Worm (Caenorhabditis elegans) whole organism, L4/young adult: Measurements from ENCODE around the gene meg-3.
"Not testable (repeated sequence)": the region's sequence is repeated elsewhere in the genome, so short reads cannot be mapped to it uniquely, and the experiment has no call there.

Source experiments
- W03F9.2 ChIP-seq: fragments of 150-350 bp; optimal IDR thresholded peaks from 2 replicates; lab custom pipeline; 2014; ENCODE audit warnings: missing biosample characterization, missing genetic modification characterization
- dao-5 ChIP-seq: sonication (generic microtip); optimal IDR thresholded peaks from 2 replicates; lab custom pipeline; 2016; ENCODE audit warnings: missing genotype, missing genetic modification characterization, moderate library complexity, missing compliant biosample characterization
- him-1 ChIP-seq: sonication (generic microtip); optimal IDR thresholded peaks from 2 replicates; lab custom pipeline; 2016; ENCODE audit warnings: missing genotype, missing genetic modification reagents, missing genetic modification characterization, missing compliant biosample characterization

Gene meg-3

ce11 chrX:1989576-1989975 lies at the start of gene meg-3:
Gene meg-3 (minus strand): TSS chrX:1989607.
- no peak for TF ChIP-seq him-1 (tag; lab: Kevin White, UChicago)
- no peak for TF ChIP-seq W03F9.2 (tag; lab: Kevin White, UChicago)
- TF ChIP-seq dao-5 = no peak

- TF ChIP-seq dao-5 = no peak
- no peak for TF ChIP-seq him-1 (tag; lab: Kevin White, UChicago)
- no peak for TF ChIP-seq W03F9.2 (tag; lab: Kevin White, UChicago)
Measured at ce11 chrX:2035172-2035571, 45.8 kb upstream of the meg-3 start, which contains the start of gene ergi-1. Gene ergi-1 (minus strand): TSS chrX:2035272.

- TF ChIP-seq him-1 (tag; lab: Kevin White, UChicago) (no peak), dao-5 (no peak), W03F9.2 (tag; lab: Kevin White, UChicago) (no peak)
Measured at ce11 chrX:2031414-2031813, 42.0 kb upstream of the meg-3 start, which contains the start of gene Y102A11A.5. Gene Y102A11A.5 (minus strand): TSS chrX:2031588.

ce11 chrX:2030871-2031270 lies 41.5 kb upstream of the meg-3 start:
- TF ChIP-seq him-1 (tag; lab: Kevin White, UChicago) (no peak), dao-5 (no peak), W03F9.2 (tag; lab: Kevin White, UChicago) (no peak)

- TF ChIP-seq dao-5; W03F9.2 (tag; lab: Kevin White, UChicago); him-1 (tag; lab: Kevin White, UChicago): not testable (repeated sequence)
Measured at ce11 chrX:2026342-2026741, 36.9 kb upstream of the meg-3 start, which contains the start of gene Y102A11A.2. Gene Y102A11A.2 (plus strand): TSS chrX:2026642.

- TF ChIP-seq W03F9.2 (tag; lab: Kevin White, UChicago) = no peak
- no peak for TF ChIP-seq dao-5
- no peak for TF ChIP-seq him-1 (tag; lab: Kevin White, UChicago)
Measured at ce11 chrX:2021558-2021957, 32.2 kb upstream of the meg-3 start.

- TF ChIP-seq W03F9.2 (tag; lab: Kevin White, UChicago) (no peak), dao-5 (no peak), him-1 (tag; lab: Kevin White, UChicago) (no peak)
Measured at ce11 chrX:2018848-2019247, 29.4 kb upstream of the meg-3 start, which contains the start of gene Y102A11A.3. Gene Y102A11A.3 (plus strand): TSS chrX:2019148.

ce11 chrX:2018211-2018610 lies 28.8 kb upstream of the meg-3 start:
- TF ChIP-seq him-1 (tag; lab: Kevin White, UChicago) (no peak), W03F9.2 (tag; lab: Kevin White, UChicago) (no peak), dao-5 (no peak)

ce11 chrX:2014521-2014920 lies 25.1 kb upstream of the meg-3 start:
- no peak for TF ChIP-seq him-1 (tag; lab: Kevin White, UChicago)
- TF ChIP-seq W03F9.2 (tag; lab: Kevin White, UChicago) = no peak
- no peak for TF ChIP-seq dao-5

ce11 chrX:2013912-2014311 lies 24.5 kb upstream of the meg-3 start:
- no peak for TF ChIP-seq W03F9.2 (tag; lab: Kevin White, UChicago)
- TF ChIP-seq him-1 (tag; lab: Kevin White, UChicago) = no peak
- no peak for TF ChIP-seq dao-5

- no peak for TF ChIP-seq W03F9.2 (tag; lab: Kevin White, UChicago)
- no peak for TF ChIP-seq dao-5
- TF ChIP-seq him-1 (tag; lab: Kevin White, UChicago) = no peak
Measured at ce11 chrX:2012491-2013201, 23.2 kb upstream of the meg-3 start, which contains the start of gene Y102A11A.9. Gene Y102A11A.9 (plus strand): TSS chrX:2013151.

ce11 chrX:2000517-2000916 lies 11.1 kb upstream of the meg-3 start:
- TF ChIP-seq him-1 (tag; lab: Kevin White, UChicago) = no peak
- no peak for TF ChIP-seq W03F9.2 (tag; lab: Kevin White, UChicago)
- TF ChIP-seq dao-5 = no peak

ce11 chrX:1998825-1999224 lies 9.4 kb upstream of the meg-3 start:
- no peak for TF ChIP-seq W03F9.2 (tag; lab: Kevin White, UChicago)
- TF ChIP-seq him-1 (tag; lab: Kevin White, UChicago) = no peak
- TF ChIP-seq dao-5 = no peak

ce11 chrX:1997934-1998333 lies 8.5 kb upstream of the meg-3 start, which contains the start of gene Y40A1A.3:
Gene Y40A1A.3 (minus strand): TSS chrX:1998034.
- TF ChIP-seq him-1 (tag; lab: Kevin White, UChicago) (no peak), dao-5 (no peak), W03F9.2 (tag; lab: Kevin White, UChicago) (no peak)
